Fruit fly (Drosophila melanogaster): Measurements from ENCODE around the gene CG31717.

CG31717 gene

dm6 chr2L:10260750-10261493 is 10.4 kb downstream of the CG31717 start, which contains the start of gene Pten:
Gene Pten, minus strand, starts transcription at chr2L:10261049.
- no peak for TF ChIP-seq noc (tag; optimal IDR thresholded peaks at IDR 0.05)

dm6 chr2L:10261774-10262173 is 11.2 kb downstream of the CG31717 start:
- no peak for TF ChIP-seq noc (tag; optimal IDR thresholded peaks at IDR 0.05)

dm6 chr2L:10263343-10263744 is 12.8 kb downstream of the CG31717 start, which contains the start of gene Rsf1:
Gene Rsf1, minus strand, starts transcription at chr2L:10263554.
- no peak for TF ChIP-seq noc (tag; optimal IDR thresholded peaks at IDR 0.05)

dm6 chr2L:10263830-10264634 is 13.5 kb downstream of the CG31717 start, which contains the start of gene REPTOR-BP:
Gene REPTOR-BP, plus strand, starts transcription at chr2L:10264125.
- no peak for TF ChIP-seq noc (tag; optimal IDR thresholded peaks at IDR 0.05)

dm6 chr2L:10265129-10265528 is 14.6 kb downstream of the CG31717 start, which contains the start of gene Mob3:
Gene Mob3, plus strand, starts transcription at chr2L:10265336.
- no peak for TF ChIP-seq noc (tag; optimal IDR thresholded peaks at IDR 0.05)

- no peak for TF ChIP-seq noc (tag; optimal IDR thresholded peaks at IDR 0.05)
These were observed 16.0 kb downstream of the CG31717 start, which contains the start of gene CG4953 for dm6 chr2L:10266511-10266910. Gene CG4953, plus strand, starts transcription at chr2L:10266703.

- TF ChIP-seq noc (tag; optimal IDR thresholded peaks at IDR 0.05) = no peak
These were observed 18.2 kb downstream of the CG31717 start, which contains the start of gene CG4957 for dm6 chr2L:10268688-10269087. Gene CG4957, plus strand, starts transcription at chr2L:10268872.

dm6 chr2L:10269854-10270253 is 19.3 kb downstream of the CG31717 start, which contains the start of gene Mulk:
Gene Mulk, plus strand, starts transcription at chr2L:10270051.
- TF ChIP-seq noc (tag; optimal IDR thresholded peaks at IDR 0.05) = no peak

dm6 chr2L:10272224-10272623 is 21.7 kb downstream of the CG31717 start, which contains the start of gene trk:
Gene trk, minus strand, starts transcription at chr2L:10272324.
- TF ChIP-seq noc (tag; optimal IDR thresholded peaks at IDR 0.05) = no peak

- TF ChIP-seq noc (tag; optimal IDR thresholded peaks at IDR 0.05) = no peak
These were observed 25.9 kb downstream of the CG31717 start for dm6 chr2L:10276436-10276835.

- no peak for TF ChIP-seq noc (tag; optimal IDR thresholded peaks at IDR 0.05)
These were observed 26.3 kb downstream of the CG31717 start for dm6 chr2L:10276846-10277245.

- no peak for TF ChIP-seq noc (tag; optimal IDR thresholded peaks at IDR 0.05)
These were observed 26.8 kb downstream of the CG31717 start for dm6 chr2L:10277362-10277761.

dm6 chr2L:10278658-10279057 is 28.1 kb downstream of the CG31717 start, which contains the start of gene Utx:
Gene Utx, minus strand, starts transcription at chr2L:10278811.
- no peak for TF ChIP-seq noc (tag; optimal IDR thresholded peaks at IDR 0.05)

- TF ChIP-seq noc (tag; optimal IDR thresholded peaks at IDR 0.05) = no peak
These were observed 30.2 kb downstream of the CG31717 start, which contains the start of gene CG34043 for dm6 chr2L:10280772-10281171. Gene CG34043, minus strand, starts transcription at chr2L:10280872.

dm6 chr2L:10291276-10291675 is 40.7 kb downstream of the CG31717 start:
- no peak for TF ChIP-seq noc (tag; optimal IDR thresholded peaks at IDR 0.05)

dm6 chr2L:10292066-10292560 is 41.6 kb downstream of the CG31717 start, which contains the start of gene Ufd4:
Gene Ufd4, minus strand, starts transcription at chr2L:10292365.
- TF ChIP-seq noc (tag; optimal IDR thresholded peaks at IDR 0.05) = no peak
